Worm (Caenorhabditis elegans): ENCODE measurements around the gene F19B10.10.

The F19B10.10 gene

DNA sequence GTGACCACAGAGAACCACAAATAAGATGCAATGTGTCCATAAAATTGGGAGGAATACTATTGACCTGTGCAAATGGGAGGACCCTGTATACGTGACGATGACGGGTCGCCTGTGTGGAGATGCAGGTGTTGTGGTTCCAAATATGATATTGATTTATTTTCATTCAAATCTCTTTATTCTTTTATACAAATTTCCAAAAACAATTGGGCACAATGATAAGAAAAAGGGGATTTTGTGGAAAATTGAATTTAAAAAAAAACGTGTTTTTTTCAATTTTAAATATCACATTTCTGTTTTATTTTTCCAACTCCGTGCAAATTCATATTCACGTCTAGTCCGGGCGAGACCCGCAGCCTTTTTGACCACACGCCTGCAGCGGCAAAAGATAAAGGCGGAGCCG lies 6.0 kb downstream of the F19B10.10 start, which contains the start of gene F19B10.2:
TSS of gene F19B10.2 (plus strand) at position 301 of the 400 bp plus-strand sequence.
- TF ChIP-seq ccch-3 (GFP tag; optimal IDR thresholded peaks at IDR 0.05) = no peak
- no peak for TF ChIP-seq lin-54 (GFP tag; optimal IDR thresholded peaks at IDR 0.05)
- no peak for TF ChIP-seq bed-1 (GFP tag; IDR thresholded peaks at IDR 0.05)

ce11 chrII:3673493-3673892 lies 7.7 kb downstream of the F19B10.10 start, which contains the start of gene sea-1:
Gene sea-1 (minus strand): TSS chrII:3673593.
- TF ChIP-seq C06A6.2 (GFP tag; conservative IDR thresholded peaks at IDR 0.05) (no peak), him-1 (tag; optimal IDR thresholded peaks at IDR 0.05) (no peak), lin-26 (GFP tag; IDR thresholded peaks at IDR 0.05) (no peak), dox-1 (GFP tag; IDR thresholded peaks at IDR 0.05) (no peak), F23B12.7 (tag; optimal IDR thresholded peaks at IDR 0.05; ENCODE audit: insufficient read depth) (no peak), akir-1 (GFP tag; optimal IDR thresholded peaks at IDR 0.05) (no peak), sptf-2 (GFP tag; optimal IDR thresholded peaks at IDR 0.05) (no peak), ama-1 (optimal IDR thresholded peaks at IDR 0.05) (no peak), ama-1 (GFP tag; optimal IDR thresholded peaks at IDR 0.05) (no peak), dpl-1 (GFP tag; optimal IDR thresholded peaks at IDR 0.05) (no peak), mxl-1 (tag; optimal IDR thresholded peaks at IDR 0.05) (no peak)

ce11 chrII:3670956-3671355 lies 10.3 kb downstream of the F19B10.10 start, which contains the start of gene srx-98:
Gene srx-98 (minus strand): TSS chrII:3671056.
- TF ChIP-seq F37B4.10 (GFP tag; IDR thresholded peaks at IDR 0.05) (no peak), F49E8.2 (tag; optimal IDR thresholded peaks at IDR 0.05; ENCODE audit: insufficient read depth) (no peak)

DNA sequence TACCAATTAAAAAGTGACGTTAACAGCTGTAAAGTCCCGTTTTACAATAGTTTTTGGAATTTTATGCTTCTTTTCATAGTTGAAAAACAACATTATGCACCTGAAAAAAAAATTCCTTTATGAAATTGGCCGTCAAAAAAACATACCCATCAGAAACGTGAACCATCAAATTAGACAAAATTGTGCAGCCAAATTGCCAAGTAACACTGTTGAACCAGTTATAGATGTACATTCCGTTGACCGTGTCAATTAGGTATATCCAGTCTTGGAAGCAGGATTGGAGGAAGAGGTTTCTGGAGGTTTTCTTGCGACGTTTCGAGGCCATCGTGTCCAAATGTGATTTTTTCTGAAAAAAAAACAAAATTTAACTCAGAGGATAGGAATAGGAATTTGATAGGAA lies 11.9 kb downstream of the F19B10.10 start, which contains the start of gene srx-97:
TSS of gene srx-97 (minus strand) at position 101 of the 400 bp plus-strand sequence.
- TF ChIP-seq ama-1 (optimal IDR thresholded peaks at IDR 0.05) (no peak), ama-1 (GFP tag; optimal IDR thresholded peaks at IDR 0.05) (no peak), him-1 (tag; optimal IDR thresholded peaks at IDR 0.05) (no peak), hlh-12 (tag; optimal IDR thresholded peaks at IDR 0.05) (no peak), egrh-3 (GFP tag; IDR thresholded peaks at IDR 0.05) (no peak), B0019.2 (GFP tag; conservative IDR thresholded peaks at IDR 0.05) (no peak), chd-7 (tag; optimal IDR thresholded peaks at IDR 0.05) (no peak), bed-1 (GFP tag; IDR thresholded peaks at IDR 0.05) (no peak), unc-62 (GFP tag; optimal IDR thresholded peaks at IDR 0.05) (no peak)

DNA sequence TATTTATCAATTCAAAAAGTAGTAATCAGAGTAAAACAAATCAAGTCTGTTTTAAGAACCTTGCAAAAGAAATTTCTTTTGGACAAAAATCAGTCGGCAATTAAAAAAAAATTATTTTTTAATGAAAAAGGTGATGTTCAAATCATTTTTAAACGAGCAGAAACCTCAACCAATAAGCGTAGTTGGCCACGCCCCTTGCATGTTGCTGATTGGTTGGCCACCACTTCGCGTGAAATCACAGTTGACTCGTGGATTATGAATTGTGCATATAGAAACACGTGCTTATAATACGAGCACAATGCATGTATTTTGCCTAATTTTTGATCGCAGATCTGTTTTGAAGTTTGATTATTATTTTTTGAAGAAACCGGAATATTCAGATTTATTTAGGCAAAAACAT lies 16.0 kb downstream of the F19B10.10 start:
- no peak for TF ChIP-seq hmg-20 (GFP tag; IDR thresholded peaks at IDR 0.05)
- no peak for TF ChIP-seq Y53F4B.3 (GFP tag; IDR thresholded peaks at IDR 0.05)
- TF ChIP-seq nfyb-1 (GFP tag; IDR thresholded peaks at IDR 0.05) = 0 out of 2 replicates have a peak, but pooled peaks have one; percentile 50
- no peak for TF ChIP-seq attf-3 (GFP tag; conservative IDR thresholded peaks at IDR 0.05)
- no peak for TF ChIP-seq nhr-27 (tag; optimal IDR thresholded peaks at IDR 0.05)
- no peak for TF ChIP-seq rec-8 (tag; optimal IDR thresholded peaks at IDR 0.05)
- no peak for TF ChIP-seq sptf-2 (GFP tag; optimal IDR thresholded peaks at IDR 0.05)
- TF ChIP-seq him-1 (tag; optimal IDR thresholded peaks at IDR 0.05) = no peak
- TF ChIP-seq aptf-2 (GFP tag; conservative IDR thresholded peaks at IDR 0.05) = no peak

DNA sequence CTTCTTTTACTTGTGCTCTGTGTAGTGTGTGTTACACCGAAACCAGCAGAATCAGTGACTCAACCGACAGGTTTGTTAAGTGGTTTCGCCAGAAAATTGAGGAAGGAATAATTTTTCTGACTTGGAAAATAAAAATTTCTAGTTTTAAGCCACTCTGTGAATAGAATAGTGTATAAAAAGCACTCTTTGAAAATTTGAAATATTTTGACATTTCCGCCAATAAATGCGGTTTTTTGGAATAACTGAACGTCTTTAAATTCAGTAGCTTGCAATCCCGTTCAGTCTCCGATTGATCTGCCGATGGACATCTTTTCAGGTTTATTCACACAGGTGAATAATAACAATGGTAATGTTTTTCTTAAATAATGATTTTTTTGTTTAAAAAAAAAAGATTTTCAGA lies 16.7 kb downstream of the F19B10.10 start, which contains the start of gene F19B10.3:
TSS of gene F19B10.3 (plus strand) at position 301 of the 400 bp plus-strand sequence.
- TF ChIP-seq rpc-1 (optimal IDR thresholded peaks at IDR 0.05) (no peak), rpc-1 (tag; optimal IDR thresholded peaks at IDR 0.05) (no peak), dpff-1 (tag; optimal IDR thresholded peaks at IDR 0.05) (no peak), hrde-1 (tag; optimal IDR thresholded peaks at IDR 0.05; ENCODE audit: borderline replicate concordance) (no peak), lag-1 (GFP tag; IDR thresholded peaks at IDR 0.05) (no peak), mxl-1 (tag; optimal IDR thresholded peaks at IDR 0.05) (no peak), atf-7 (tag; optimal IDR thresholded peaks at IDR 0.05) (no peak), attf-6 (GFP tag; IDR thresholded peaks at IDR 0.05) (no peak), T26A5.8 (tag; optimal IDR thresholded peaks at IDR 0.05) (no peak), tbp1 (GFP tag; optimal IDR thresholded peaks at IDR 0.05) (no peak), F22D6.2 (tag; optimal IDR thresholded peaks at IDR 0.05) (no peak), nhr-179 (tag; optimal IDR thresholded peaks at IDR 0.05) (no peak), F33H1.4 (GFP tag; IDR thresholded peaks at IDR 0.05) (no peak), snpc-1.3 (tag; optimal IDR thresholded peaks at IDR 0.05; ENCODE audit: insufficient read depth) (no peak), ceh-100 (GFP tag; IDR thresholded peaks at IDR 0.05) (no peak)
